Fruit fly (Drosophila melanogaster): Measurements from ENCODE around the gene CG5282.

The CG5282 gene

DNA sequence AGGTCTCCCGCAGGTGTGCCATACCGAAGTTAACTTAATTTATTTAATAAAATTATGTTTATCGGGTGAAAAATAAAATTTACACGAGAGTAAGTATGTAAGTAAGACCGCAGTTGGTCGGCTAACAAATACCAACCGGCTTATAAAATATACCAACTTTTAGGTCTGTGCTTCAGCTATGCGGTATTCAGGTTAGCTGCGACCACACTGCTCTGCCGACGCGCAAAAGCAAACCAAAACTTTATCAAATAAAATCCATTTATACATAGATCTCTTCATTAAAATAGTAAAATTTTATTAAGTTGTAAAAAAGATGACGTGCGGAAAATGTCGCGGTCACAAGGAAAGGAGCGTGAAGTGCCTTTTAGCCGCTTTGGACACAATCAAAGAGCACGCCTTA lies 10.2 kb upstream of the CG5282 start, which contains the start of the genes mRpL15 and CtIP:
TSS of gene mRpL15 (minus strand) at position 141 of the 400 bp plus-strand sequence.
TSS of gene CtIP (plus strand) at position 182 of the 400 bp plus-strand sequence.
- TF ChIP-seq Sin3A (optimal IDR thresholded peaks at IDR 0.05) (no peak), ttk (optimal IDR thresholded peaks at IDR 0.05) (no peak), h (optimal IDR thresholded peaks at IDR 0.05) (no peak), psq (optimal IDR thresholded peaks at IDR 0.05) (no peak), Myc (optimal IDR thresholded peaks at IDR 0.05) (no peak), insv (optimal IDR thresholded peaks at IDR 0.05) (no peak)

DNA sequence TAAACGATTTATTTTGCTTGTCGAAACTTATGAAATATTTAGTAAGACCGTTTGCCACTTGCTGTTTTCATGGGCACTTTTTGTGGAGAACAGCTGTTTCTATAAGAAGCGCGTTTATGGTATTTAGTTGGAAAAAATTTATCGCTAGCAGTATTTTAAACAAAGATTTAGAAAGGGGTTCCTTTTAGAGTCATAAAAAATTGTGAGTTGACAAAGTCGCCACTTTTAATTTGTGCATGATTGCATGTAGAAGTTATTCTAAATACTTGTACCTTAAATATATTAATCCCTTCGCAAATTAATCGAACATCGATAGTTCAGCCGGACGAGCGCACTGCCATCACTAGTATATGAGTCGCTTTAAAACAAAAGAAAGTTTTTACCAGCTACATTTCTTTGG lies 6.4 kb upstream of the CG5282 start, which contains the start of the genes Las and Psn:
TSS of gene Las (minus strand) at position 65 of the 400 bp plus-strand sequence.
TSS of gene Psn (plus strand) at position 172 of the 400 bp plus-strand sequence.
- TF ChIP-seq insv (optimal IDR thresholded peaks at IDR 0.05), result no peak
- TF ChIP-seq psq (optimal IDR thresholded peaks at IDR 0.05), result no peak
- TF ChIP-seq Sin3A (optimal IDR thresholded peaks at IDR 0.05), result no peak
- no peak for TF ChIP-seq ttk (optimal IDR thresholded peaks at IDR 0.05)
- no peak for TF ChIP-seq h (optimal IDR thresholded peaks at IDR 0.05)
- TF ChIP-seq Myc (optimal IDR thresholded peaks at IDR 0.05), result no peak

DNA sequence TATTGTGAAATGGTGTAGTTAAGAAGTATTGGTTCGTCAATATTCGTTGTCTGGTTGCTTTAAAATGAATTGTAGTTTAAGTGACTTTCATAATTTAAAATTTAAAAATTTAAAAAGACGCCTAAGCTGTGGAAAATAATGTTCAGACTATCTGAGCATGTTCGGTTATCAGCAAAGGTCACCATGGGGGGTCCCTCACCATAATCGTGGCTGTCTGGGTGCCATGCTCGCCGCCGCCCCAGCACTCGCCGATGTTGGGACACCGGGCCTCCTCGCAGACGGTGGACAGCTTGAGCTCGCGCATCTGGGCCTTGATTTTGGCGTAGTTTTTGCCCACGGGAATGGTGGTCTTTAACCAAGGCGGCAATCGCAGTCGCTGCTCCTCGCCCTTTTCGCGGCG lies 5.7 kb upstream of the CG5282 start:
- no peak for TF ChIP-seq psq (optimal IDR thresholded peaks at IDR 0.05)
- TF ChIP-seq Myc (optimal IDR thresholded peaks at IDR 0.05), result no peak
- TF ChIP-seq Sin3A (optimal IDR thresholded peaks at IDR 0.05), result no peak
- TF ChIP-seq ttk (optimal IDR thresholded peaks at IDR 0.05), result no peak
- no peak for TF ChIP-seq h (optimal IDR thresholded peaks at IDR 0.05)
- no peak for TF ChIP-seq insv (optimal IDR thresholded peaks at IDR 0.05)

DNA sequence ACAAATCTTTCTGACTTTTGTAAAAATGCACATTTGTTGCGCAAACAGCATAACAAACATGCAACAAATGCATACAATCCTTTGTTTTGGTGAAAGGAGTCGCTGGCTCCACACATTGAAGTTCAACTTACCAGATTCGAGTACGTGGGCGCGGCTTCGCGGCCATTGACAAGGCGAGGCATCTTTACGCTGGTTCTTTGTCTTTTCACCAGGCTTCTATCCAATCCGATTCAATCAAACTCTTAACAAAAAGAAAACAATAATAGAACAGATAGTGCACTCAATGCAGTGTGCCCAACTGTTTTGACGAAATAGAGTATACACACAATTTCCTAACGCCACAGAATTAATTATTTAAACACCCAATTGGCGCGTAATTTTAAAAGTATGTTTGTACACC lies 4.3 kb upstream of the CG5282 start, which contains the start of gene CG5262:
TSS of gene CG5262 (minus strand) at position 294 of the 400 bp plus-strand sequence.
- TF ChIP-seq psq (optimal IDR thresholded peaks at IDR 0.05), result no peak
- TF ChIP-seq Sin3A (optimal IDR thresholded peaks at IDR 0.05), result no peak
- no peak for TF ChIP-seq insv (optimal IDR thresholded peaks at IDR 0.05)
- TF ChIP-seq Myc (optimal IDR thresholded peaks at IDR 0.05), result no peak
- TF ChIP-seq h (optimal IDR thresholded peaks at IDR 0.05), result no peak
- no peak for TF ChIP-seq ttk (optimal IDR thresholded peaks at IDR 0.05)

DNA sequence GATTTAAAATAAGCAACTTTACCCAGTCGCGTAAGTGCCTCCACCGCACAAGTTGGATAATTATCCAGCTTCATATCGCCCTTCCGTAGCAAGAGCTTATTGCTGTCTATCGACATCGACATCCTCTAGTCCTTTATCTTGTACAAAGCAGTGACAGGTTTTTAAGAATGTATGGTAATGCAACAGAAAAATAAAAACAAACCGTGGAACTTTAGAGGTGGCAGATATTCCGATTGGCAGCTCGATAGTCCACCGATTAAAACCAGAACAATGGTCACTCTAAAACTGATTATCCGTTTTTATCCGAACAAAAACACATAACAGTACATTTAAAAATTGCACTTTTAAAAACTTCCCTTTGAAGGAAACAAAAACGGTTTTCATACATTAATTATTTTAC lies 1.6 kb upstream of the CG5282 start, which contains the start of gene CG5274:
TSS of gene CG5274 (minus strand) at position 218 of the 400 bp plus-strand sequence.
- TF ChIP-seq h (optimal IDR thresholded peaks at IDR 0.05) (no peak), Sin3A (optimal IDR thresholded peaks at IDR 0.05) (no peak), ttk (optimal IDR thresholded peaks at IDR 0.05) (no peak), Myc (optimal IDR thresholded peaks at IDR 0.05) (no peak), psq (optimal IDR thresholded peaks at IDR 0.05) (no peak), insv (optimal IDR thresholded peaks at IDR 0.05) (no peak)

DNA sequence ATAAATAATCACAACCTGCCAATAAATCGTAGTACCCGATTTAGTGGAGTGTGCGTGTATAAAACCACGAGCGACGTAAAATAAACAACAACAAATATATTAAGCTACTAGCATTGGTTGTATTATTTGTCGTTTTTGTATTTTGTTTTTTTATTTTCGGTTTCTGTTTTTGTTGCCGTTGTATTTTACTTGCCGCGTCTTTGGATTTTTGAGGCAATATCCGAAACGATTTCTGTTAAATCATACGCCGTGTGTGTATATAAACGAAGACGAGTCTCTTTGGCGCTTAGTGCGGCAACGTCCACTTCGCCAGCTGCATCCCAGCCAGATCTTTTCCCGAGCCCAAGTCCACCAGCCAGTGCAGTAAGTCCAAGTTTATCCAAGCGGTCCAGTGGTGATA lies 12.6 kb downstream of the CG5282 start, which contains the start of gene zye:
TSS of gene zye (plus strand) at position 301 of the 400 bp plus-strand sequence.
- TF ChIP-seq ttk (optimal IDR thresholded peaks at IDR 0.05) (no peak), insv (optimal IDR thresholded peaks at IDR 0.05) (no peak), psq (optimal IDR thresholded peaks at IDR 0.05) (no peak), h (optimal IDR thresholded peaks at IDR 0.05) (no peak), Sin3A (optimal IDR thresholded peaks at IDR 0.05) (no peak), Myc (optimal IDR thresholded peaks at IDR 0.05) (no peak)

DNA sequence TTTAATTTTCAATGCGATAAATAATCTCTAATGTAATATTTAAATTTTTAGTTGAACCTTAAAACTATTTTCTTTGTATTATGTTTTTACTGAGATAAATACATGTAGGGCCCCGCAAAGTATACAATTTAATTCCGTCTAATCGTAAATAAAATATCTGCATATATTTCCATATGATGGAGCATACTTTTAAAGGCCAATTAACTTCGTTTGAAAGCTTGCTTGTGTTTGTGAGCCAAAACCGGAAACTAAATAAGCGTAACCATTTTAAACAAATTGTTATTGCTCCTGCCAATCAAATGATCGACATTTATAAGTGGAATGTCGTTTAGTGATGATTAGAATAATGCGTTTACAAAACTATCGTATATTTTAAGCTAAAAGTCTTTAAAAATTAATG lies 15.1 kb downstream of the CG5282 start:
- TF ChIP-seq ttk (optimal IDR thresholded peaks at IDR 0.05) (no peak), Myc (optimal IDR thresholded peaks at IDR 0.05) (no peak), psq (optimal IDR thresholded peaks at IDR 0.05) (no peak), Sin3A (optimal IDR thresholded peaks at IDR 0.05) (no peak), h (optimal IDR thresholded peaks at IDR 0.05) (no peak), insv (optimal IDR thresholded peaks at IDR 0.05) (no peak)

DNA sequence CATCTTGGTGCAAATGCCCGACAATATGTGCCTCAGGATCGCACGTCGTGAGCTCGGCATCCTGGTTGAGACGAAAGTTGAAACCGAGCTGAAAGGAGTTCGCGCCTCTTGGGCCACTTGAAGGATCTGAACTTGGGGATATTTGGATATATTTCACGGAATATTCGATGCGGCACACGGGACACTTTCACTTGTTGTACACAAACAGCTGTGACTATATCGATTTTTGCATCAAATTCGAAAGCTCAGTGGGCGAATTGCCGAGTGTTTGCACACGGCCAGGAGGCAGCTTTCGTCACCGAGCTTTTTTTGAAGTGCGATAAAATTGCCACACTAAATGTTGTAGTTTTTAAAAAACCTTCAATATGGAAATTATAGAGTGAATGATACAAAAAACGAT lies 15.5 kb downstream of the CG5282 start, which contains the start of gene CG13248:
TSS of gene CG13248 (minus strand) at position 222 of the 400 bp plus-strand sequence.
- no peak for TF ChIP-seq Myc (optimal IDR thresholded peaks at IDR 0.05)
- TF ChIP-seq ttk (optimal IDR thresholded peaks at IDR 0.05), result no peak
- TF ChIP-seq Sin3A (optimal IDR thresholded peaks at IDR 0.05), result no peak
- no peak for TF ChIP-seq insv (optimal IDR thresholded peaks at IDR 0.05)
- TF ChIP-seq h (optimal IDR thresholded peaks at IDR 0.05), result no peak
- no peak for TF ChIP-seq psq (optimal IDR thresholded peaks at IDR 0.05)

DNA sequence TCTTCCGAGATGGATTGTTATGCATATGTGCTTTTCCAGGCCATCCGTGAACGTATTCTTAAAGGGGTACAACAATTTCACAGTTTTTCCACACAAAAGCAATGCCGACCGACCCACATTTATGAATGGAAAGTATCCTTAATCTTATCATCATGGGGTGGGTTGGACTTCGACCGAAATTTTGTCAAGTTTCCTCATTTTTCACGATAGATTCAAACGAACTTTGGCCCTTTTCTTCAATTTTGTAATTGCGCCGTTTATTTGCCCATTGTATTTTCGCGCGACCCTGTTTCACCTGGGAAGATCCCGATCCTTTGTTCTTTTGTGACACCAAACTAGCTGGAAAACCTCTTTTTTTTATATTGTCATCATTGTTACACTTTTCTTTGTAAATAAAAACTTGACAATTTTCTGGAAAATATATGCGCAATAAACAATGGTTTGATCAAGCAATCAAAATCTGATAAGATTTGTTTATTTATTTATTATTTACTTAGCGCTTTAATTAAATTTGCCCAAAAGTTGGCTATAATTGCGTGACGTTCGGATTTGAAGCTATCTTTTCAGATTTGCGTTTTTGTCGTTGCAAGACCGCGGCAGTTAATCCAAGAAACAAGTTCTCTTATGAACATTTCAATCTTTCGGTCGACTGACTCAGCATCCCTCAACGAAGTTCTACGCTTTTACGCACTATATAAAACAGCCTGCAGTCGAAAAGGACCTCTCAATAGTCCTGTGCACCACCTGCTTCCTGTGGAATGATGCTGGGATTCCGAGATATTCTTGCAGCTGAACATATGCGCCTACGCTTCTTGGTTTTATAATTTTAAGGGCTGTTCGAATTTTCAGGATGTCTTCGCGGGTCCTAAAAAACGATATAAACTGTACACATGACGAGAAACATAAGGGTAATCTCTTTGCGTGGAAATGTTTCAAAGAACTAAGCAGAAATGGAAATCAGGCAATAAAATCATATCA lies 19.6 kb downstream of the CG5282 start:
- TF ChIP-seq insv (optimal IDR thresholded peaks at IDR 0.05) (no peak), Myc (optimal IDR thresholded peaks at IDR 0.05) (no peak), h (optimal IDR thresholded peaks at IDR 0.05) (no peak), ttk (optimal IDR thresholded peaks at IDR 0.05) (no peak), Sin3A (optimal IDR thresholded peaks at IDR 0.05) (no peak), psq (optimal IDR thresholded peaks at IDR 0.05) (no peak)

DNA sequence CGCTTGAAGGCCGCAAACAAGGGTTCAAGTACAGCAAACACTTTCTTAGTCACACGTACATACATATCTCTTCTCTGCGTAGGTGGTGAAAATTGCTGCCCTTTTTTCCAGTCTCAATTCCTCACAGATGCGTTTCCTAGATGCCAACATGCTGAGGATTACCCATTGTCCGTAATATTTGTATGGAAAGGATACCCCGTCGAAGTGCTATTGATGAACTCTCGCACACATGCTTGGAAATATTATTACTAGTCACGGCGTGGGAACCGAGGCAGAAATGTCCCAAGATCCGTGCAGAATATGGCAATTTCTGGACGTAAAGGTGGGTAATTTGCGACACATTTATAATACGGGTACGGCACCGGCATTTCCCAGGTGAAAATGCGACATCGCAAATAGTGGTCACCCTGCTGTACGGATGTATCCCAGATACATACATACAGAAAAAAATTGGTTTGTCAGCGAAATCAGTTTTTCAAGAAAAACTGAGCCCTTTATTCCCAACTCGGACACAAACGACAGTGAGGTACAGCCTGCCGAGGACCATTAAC lies 20.5 kb downstream of the CG5282 start:
- TF ChIP-seq Sin3A (optimal IDR thresholded peaks at IDR 0.05) (no peak), ttk (optimal IDR thresholded peaks at IDR 0.05) (no peak), Myc (optimal IDR thresholded peaks at IDR 0.05) (no peak), psq (optimal IDR thresholded peaks at IDR 0.05) (no peak), insv (optimal IDR thresholded peaks at IDR 0.05) (no peak), h (optimal IDR thresholded peaks at IDR 0.05) (no peak)

DNA sequence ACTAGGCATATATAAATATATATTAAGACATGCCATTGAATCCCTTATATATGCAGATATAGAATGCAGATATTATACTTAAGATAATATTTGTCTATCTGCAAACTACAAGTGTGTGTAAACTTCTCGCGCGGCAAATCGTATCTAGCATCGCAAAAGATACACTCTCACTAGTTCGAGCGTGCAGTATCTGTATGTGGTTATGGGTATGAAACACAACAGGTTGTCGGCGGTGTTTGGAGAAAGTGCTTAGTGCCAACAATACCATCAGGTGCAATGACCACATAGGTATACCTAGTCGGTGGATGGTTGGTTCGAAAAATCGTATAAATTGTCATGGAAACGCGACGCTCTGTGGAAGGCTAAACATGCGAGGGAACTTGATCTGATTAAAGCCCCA lies 21.4 kb downstream of the CG5282 start:
- TF ChIP-seq h (optimal IDR thresholded peaks at IDR 0.05), result no peak
- no peak for TF ChIP-seq Sin3A (optimal IDR thresholded peaks at IDR 0.05)
- no peak for TF ChIP-seq Myc (optimal IDR thresholded peaks at IDR 0.05)
- no peak for TF ChIP-seq psq (optimal IDR thresholded peaks at IDR 0.05)

Measured in Kc167 (cell line).